Fruit fly (Drosophila melanogaster): ENCODE results near the gene CG9302.
A peak's percentile ranks its signal among the peaks of the same experiment; 100 is the strongest.

Gene CG9302

dm6 chr2L:13367378-13367777, 11.0 kb downstream of the CG9302 start, which contains the start of gene Tap42:
Gene Tap42 (plus strand): TSS chr2L:13367617.
- no peak for TF ChIP-seq GATAd (GFP tag; optimal IDR thresholded peaks at IDR 0.05)
- no peak for TF ChIP-seq Hr78 (GFP tag; optimal IDR thresholded peaks at IDR 0.05)
- no peak for TF ChIP-seq pan (optimal IDR thresholded peaks at IDR 0.05)
- peak; percentile 64 for TF ChIP-seq Myc (optimal IDR thresholded peaks at IDR 0.05)
- TF ChIP-seq jim (GFP tag; optimal IDR thresholded peaks at IDR 0.05) = no peak
- TF ChIP-seq dl (GFP tag; optimal IDR thresholded peaks at IDR 0.05; ENCODE audit: insufficient read depth in 1 of 2, partially characterized antibody in 2 of 2) = no peak
- no peak for TF ChIP-seq HLH106 (tag; optimal IDR thresholded peaks at IDR 0.05)
- TF ChIP-seq Hnf4 (GFP tag; optimal IDR thresholded peaks at IDR 0.05) = no peak
- TF ChIP-seq psq (GFP tag; optimal IDR thresholded peaks at IDR 0.05) = no peak
- no peak for TF ChIP-seq tai (GFP tag; optimal IDR thresholded peaks at IDR 0.05)
- no peak for TF ChIP-seq Dif (GFP tag; optimal IDR thresholded peaks at IDR 0.05; ENCODE audit: partially characterized antibody)
- TF ChIP-seq Mio (GFP tag; optimal IDR thresholded peaks at IDR 0.05) = no peak
- TF ChIP-seq rgr (GFP tag; optimal IDR thresholded peaks at IDR 0.05) = no peak
- no peak for TF ChIP-seq Jra (GFP tag; optimal IDR thresholded peaks at IDR 0.05)
- TF ChIP-seq N (GFP tag; optimal IDR thresholded peaks at IDR 0.05) = no peak
- no peak for TF ChIP-seq lola (GFP tag; optimal IDR thresholded peaks at IDR 0.05)
- no peak for TF ChIP-seq Dfd (GFP tag; optimal IDR thresholded peaks at IDR 0.05)
- no peak for TF ChIP-seq ey (GFP tag; optimal IDR thresholded peaks at IDR 0.05)
- no peak for TF ChIP-seq CG32264 (GFP tag; optimal IDR thresholded peaks at IDR 0.05)
- peak; percentile 14 for TF ChIP-seq Sp1 (GFP tag; optimal IDR thresholded peaks at IDR 0.05)
- no peak for TF ChIP-seq Hr83 (GFP tag; optimal IDR thresholded peaks at IDR 0.05; ENCODE audit: poor library complexity, severe bottlenecking)
- peak; percentile 52 for TF ChIP-seq woc (GFP tag; optimal IDR thresholded peaks at IDR 0.05)
- TF ChIP-seq h (GFP tag; optimal IDR thresholded peaks at IDR 0.05) = peak; percentile 17
- no peak for TF ChIP-seq Rel (GFP tag; optimal IDR thresholded peaks at IDR 0.05)
- no peak for TF ChIP-seq Rel (tag; optimal IDR thresholded peaks at IDR 0.05)
- no peak for TF ChIP-seq Abd-B (GFP tag; optimal IDR thresholded peaks at IDR 0.05)
- peak; percentile 40 for TF ChIP-seq brk (GFP tag; optimal IDR thresholded peaks at IDR 0.05)
- TF ChIP-seq sv (GFP tag; optimal IDR thresholded peaks at IDR 0.05) = peak; percentile 31
- peak; percentile 3 for TF ChIP-seq fru (GFP tag; optimal IDR thresholded peaks at IDR 0.05)
- TF ChIP-seq usp (GFP tag; optimal IDR thresholded peaks at IDR 0.05) = no peak
- TF ChIP-seq foxo (GFP tag; optimal IDR thresholded peaks at IDR 0.05) = peak in 1 of 2 experiments; percentile 29
- no peak for TF ChIP-seq CrebA (GFP tag; optimal IDR thresholded peaks at IDR 0.05; ENCODE audit: borderline replicate concordance)
- no peak for TF ChIP-seq dmrt93B (GFP tag; optimal IDR thresholded peaks at IDR 0.05)
- no peak for TF ChIP-seq CG9705 (GFP tag; optimal IDR thresholded peaks at IDR 0.05)
- TF ChIP-seq br (GFP tag; optimal IDR thresholded peaks at IDR 0.05) = no peak
- no peak for TF ChIP-seq OdsH (GFP tag; optimal IDR thresholded peaks at IDR 0.05)
- peak; percentile 76 for TF ChIP-seq sage (GFP tag; optimal IDR thresholded peaks at IDR 0.05)
- no peak for TF ChIP-seq Vsx2 (GFP tag; optimal IDR thresholded peaks at IDR 0.05; ENCODE audit: partially characterized antibody)
- TF ChIP-seq dsf (GFP tag; optimal IDR thresholded peaks at IDR 0.05; ENCODE audit: borderline replicate concordance) = no peak

- TF ChIP-seq tai (GFP tag; optimal IDR thresholded peaks at IDR 0.05) (no peak), Vsx2 (GFP tag; optimal IDR thresholded peaks at IDR 0.05; ENCODE audit: partially characterized antibody) (no peak), HLH106 (tag; optimal IDR thresholded peaks at IDR 0.05) (peak; percentile 82), psq (GFP tag; optimal IDR thresholded peaks at IDR 0.05) (peak; percentile 48), Dif (GFP tag; optimal IDR thresholded peaks at IDR 0.05; ENCODE audit: partially characterized antibody) (no peak), Hnf4 (GFP tag; optimal IDR thresholded peaks at IDR 0.05) (no peak), sv (GFP tag; optimal IDR thresholded peaks at IDR 0.05) (peak; percentile 24), OdsH (GFP tag; optimal IDR thresholded peaks at IDR 0.05) (peak; percentile 20), CG9705 (GFP tag; optimal IDR thresholded peaks at IDR 0.05) (peak; percentile 54), Myc (optimal IDR thresholded peaks at IDR 0.05) (peak; percentile 90), Sp1 (GFP tag; optimal IDR thresholded peaks at IDR 0.05) (no peak), brk (GFP tag; optimal IDR thresholded peaks at IDR 0.05) (peak; percentile 35), ey (GFP tag; optimal IDR thresholded peaks at IDR 0.05) (peak; percentile 22), lola (GFP tag; optimal IDR thresholded peaks at IDR 0.05) (no peak), Mio (GFP tag; optimal IDR thresholded peaks at IDR 0.05) (no peak), N (GFP tag; optimal IDR thresholded peaks at IDR 0.05) (no peak), foxo (GFP tag; optimal IDR thresholded peaks at IDR 0.05) (peak in 1 of 2 experiments; percentile 62), woc (GFP tag; optimal IDR thresholded peaks at IDR 0.05) (peak; percentile 46), Dfd (GFP tag; optimal IDR thresholded peaks at IDR 0.05) (no peak), Hr83 (GFP tag; optimal IDR thresholded peaks at IDR 0.05; ENCODE audit: poor library complexity, severe bottlenecking) (no peak), fru (GFP tag; optimal IDR thresholded peaks at IDR 0.05) (no peak), rgr (GFP tag; optimal IDR thresholded peaks at IDR 0.05) (no peak), dsf (GFP tag; optimal IDR thresholded peaks at IDR 0.05; ENCODE audit: borderline replicate concordance) (no peak), Rel (GFP tag; optimal IDR thresholded peaks at IDR 0.05) (no peak), Rel (tag; optimal IDR thresholded peaks at IDR 0.05) (no peak), jim (GFP tag; optimal IDR thresholded peaks at IDR 0.05) (no peak), pan (optimal IDR thresholded peaks at IDR 0.05) (no peak), usp (GFP tag; optimal IDR thresholded peaks at IDR 0.05) (no peak), Abd-B (GFP tag; optimal IDR thresholded peaks at IDR 0.05) (no peak), Hr78 (GFP tag; optimal IDR thresholded peaks at IDR 0.05) (no peak), sage (GFP tag; optimal IDR thresholded peaks at IDR 0.05) (no peak), GATAd (GFP tag; optimal IDR thresholded peaks at IDR 0.05) (no peak), Jra (GFP tag; optimal IDR thresholded peaks at IDR 0.05) (no peak), dl (GFP tag; optimal IDR thresholded peaks at IDR 0.05; ENCODE audit: insufficient read depth in 1 of 2, partially characterized antibody in 2 of 2) (no peak), dmrt93B (GFP tag; optimal IDR thresholded peaks at IDR 0.05) (peak; percentile 53), h (GFP tag; optimal IDR thresholded peaks at IDR 0.05) (peak; percentile 1), CrebA (GFP tag; optimal IDR thresholded peaks at IDR 0.05; ENCODE audit: borderline replicate concordance) (no peak), br (GFP tag; optimal IDR thresholded peaks at IDR 0.05) (no peak), CG32264 (GFP tag; optimal IDR thresholded peaks at IDR 0.05) (no peak)
These were observed 12.1 kb downstream of the CG9302 start, which contains the start of the genes Nnp-1 and Grx3 for dm6 chr2L:13366109-13366747. Gene Nnp-1 (minus strand): TSS chr2L:13366189. Gene Grx3 (plus strand): TSS chr2L:13366447.
